Worm (Caenorhabditis elegans) whole organism, late embryonic: ENCODE measurements around the gene E02H9.13.
"Not testable (repeated sequence)": the region's sequence is repeated elsewhere in the genome, so short reads cannot be mapped to it uniquely, and the experiment has no call there.

Experiments
- ahr-1 ChIP-seq: sonication (generic microtip); optimal IDR thresholded peaks from 2 replicates; lab custom pipeline; 2016; ENCODE audit warnings: missing genetic modification characterization, missing compliant biosample characterization
- ceh-19 ChIP-seq: fragments of 200-800 bp; sonication (Bioruptor generic); optimal IDR thresholded peaks from 2 replicates; lab custom pipeline; 2018; ENCODE audit warnings: mild to moderate bottlenecking, missing genetic modification characterization, missing compliant biosample characterization
- ceh-22 ChIP-seq: sonication (generic microtip); optimal IDR thresholded peaks from 2 replicates; lab custom pipeline; 2017; ENCODE audit warnings: missing biosample characterization, missing genetic modification characterization
- ceh-24 ChIP-seq: sonication (generic microtip); optimal IDR thresholded peaks from 2 replicates; lab custom pipeline; 2016; ENCODE audit warnings: mild to moderate bottlenecking, missing genetic modification characterization, missing compliant biosample characterization
- ceh-30 ChIP-seq: fragments of 150-350 bp; optimal IDR thresholded peaks from 2 replicates; lab custom pipeline; 2014; ENCODE audit warnings: missing biosample characterization, missing genetic modification characterization
- ceh-31 ChIP-seq: sonication (generic microtip); optimal IDR thresholded peaks from 2 replicates; lab custom pipeline; 2016; ENCODE audit warnings: missing genetic modification characterization, missing compliant biosample characterization
- ceh-45 ChIP-seq: fragments of 200-800 bp; sonication (Bioruptor generic); IDR thresholded peaks from 2 replicates; pipeline ENCODE4 v1.3.6; 2022; ENCODE audit warnings: missing genetic modification reagents, missing genetic modification characterization, missing compliant biosample characterization
- che-1 ChIP-seq: sonication (generic microtip); optimal IDR thresholded peaks from 2 replicates; lab custom pipeline; 2016; ENCODE audit warnings: mild to moderate bottlenecking, missing genetic modification characterization, missing compliant biosample characterization
- dmd-4 ChIP-seq: sonication (generic microtip); optimal IDR thresholded peaks from 2 replicates; lab custom pipeline; 2016; ENCODE audit warnings: borderline replicate concordance, missing genetic modification characterization, missing compliant biosample characterization
- dve-1 ChIP-seq: sonication (generic microtip); optimal IDR thresholded peaks from 2 replicates; lab custom pipeline; 2017; ENCODE audit warnings: antibody characterized with exemption, mild to moderate bottlenecking, missing genetic modification characterization, missing compliant biosample characterization
- elt-2 ChIP-seq: sonication (generic microtip); optimal IDR thresholded peaks from 2 replicates; lab custom pipeline; 2016; ENCODE audit warnings: missing genetic modification reagents, missing genetic modification characterization, missing compliant biosample characterization
- eyg-1 ChIP-seq: sonication (generic microtip); optimal IDR thresholded peaks from 2 replicates; lab custom pipeline; 2016; ENCODE audit warnings: missing genotype, missing genetic modification characterization, missing compliant biosample characterization
- hlh-15 ChIP-seq: sonication (generic microtip); optimal IDR thresholded peaks from 2 replicates; lab custom pipeline; 2016; ENCODE audit warnings: missing genetic modification characterization, missing compliant biosample characterization
- hlh-30 ChIP-seq: sonication (generic microtip); optimal IDR thresholded peaks from 2 replicates; lab custom pipeline; 2017; ENCODE audit warnings: antibody characterized with exemption, missing genetic modification characterization, missing compliant biosample characterization; ENCODE audit not compliant: insufficient read depth
- hlh-6 ChIP-seq: sonication (generic microtip); optimal IDR thresholded peaks from 2 replicates; lab custom pipeline; 2016; ENCODE audit warnings: missing genotype, missing genetic modification characterization, missing compliant biosample characterization
- hlh-8 ChIP-seq: sonication (generic microtip); optimal IDR thresholded peaks from 2 replicates; lab custom pipeline; 2016; ENCODE audit warnings: missing genotype, missing genetic modification characterization, missing compliant biosample characterization
- lim-6 ChIP-seq: sonication (generic microtip); optimal IDR thresholded peaks from 2 replicates; lab custom pipeline; 2016; ENCODE audit warnings: missing genetic modification characterization, missing compliant biosample characterization
- lin-11 ChIP-seq: fragments of 200-800 bp; sonication (Bioruptor generic); optimal IDR thresholded peaks from 2 replicates; lab custom pipeline; 2018; ENCODE audit warnings: mild to moderate bottlenecking, missing genetic modification characterization, missing compliant biosample characterization
- madf-2 ChIP-seq: sonication (generic microtip); optimal IDR thresholded peaks from 2 replicates; lab custom pipeline; 2017; ENCODE audit warnings: missing genetic modification characterization, missing compliant biosample characterization
- nfya-1 ChIP-seq: sonication (generic microtip); optimal IDR thresholded peaks from 2 replicates; lab custom pipeline; 2017; ENCODE audit warnings: missing genetic modification characterization, mild to moderate bottlenecking, missing compliant biosample characterization, antibody characterized with exemption, moderate library complexity
- nhr-232 ChIP-seq: sonication (generic microtip); optimal IDR thresholded peaks from 2 replicates; lab custom pipeline; 2016; ENCODE audit warnings: missing genetic modification characterization, missing compliant biosample characterization
- npax-4 ChIP-seq: sonication (generic microtip); optimal IDR thresholded peaks from 2 replicates; lab custom pipeline; 2016; ENCODE audit warnings: missing genetic modification characterization, missing compliant biosample characterization
- pat-9 ChIP-seq: fragments of 200-800 bp; sonication (Bioruptor generic); optimal IDR thresholded peaks from 2 replicates; lab custom pipeline; 2018; ENCODE audit warnings: mild to moderate bottlenecking, missing genetic modification characterization, moderate library complexity, missing compliant biosample characterization
- pros-1 ChIP-seq: fragments of 150-350 bp; optimal IDR thresholded peaks from 2 replicates; lab custom pipeline; 2014; ENCODE audit warnings: missing biosample characterization, missing genetic modification reagents, missing genetic modification characterization
- ref-2 ChIP-seq: sonication (generic microtip); optimal IDR thresholded peaks from 2 replicates; lab custom pipeline; 2016; ENCODE audit warnings: missing genetic modification characterization, missing compliant biosample characterization
- rnt-1 ChIP-seq: sonication (generic microtip); optimal IDR thresholded peaks from 2 replicates; lab custom pipeline; 2016; ENCODE audit warnings: missing genetic modification characterization, missing compliant biosample characterization
- sdc-2 ChIP-seq: sonication (generic microtip); optimal IDR thresholded peaks from 2 replicates; lab custom pipeline; 2016; ENCODE audit warnings: missing genotype, missing genetic modification characterization, missing compliant biosample characterization
- sox-2 ChIP-seq: fragments of 200-800 bp; sonication (Bioruptor generic); IDR thresholded peaks from 2 replicates; pipeline ENCODE4 v1.3.6; 2022; ENCODE audit warnings: missing genetic modification reagents, missing genetic modification characterization, missing compliant biosample characterization
- syd-9 ChIP-seq: sonication (generic microtip); optimal IDR thresholded peaks from 2 replicates; lab custom pipeline; 2016; ENCODE audit warnings: mild to moderate bottlenecking, missing genetic modification characterization, moderate library complexity, missing compliant biosample characterization
- tbx-2 ChIP-seq: sonication (generic microtip); optimal IDR thresholded peaks from 2 replicates; lab custom pipeline; 2016; ENCODE audit warnings: missing genetic modification characterization, missing compliant biosample characterization
- unc-42 ChIP-seq: sonication (generic microtip); optimal IDR thresholded peaks from 2 replicates; lab custom pipeline; 2016; ENCODE audit warnings: missing genotype, missing genetic modification characterization, missing compliant biosample characterization
- unc-55 ChIP-seq: sonication (generic microtip); optimal IDR thresholded peaks from 2 replicates; lab custom pipeline; 2017; ENCODE audit warnings: missing biosample characterization, missing genetic modification reagents, missing genetic modification characterization
- unc-86 ChIP-seq: sonication (generic microtip); optimal IDR thresholded peaks from 2 replicates; lab custom pipeline; 2016; ENCODE audit warnings: missing genetic modification characterization, missing compliant biosample characterization
- ztf-16 ChIP-seq: sonication (generic microtip); optimal IDR thresholded peaks from 2 replicates; lab custom pipeline; 2017; ENCODE audit warnings: missing genetic modification characterization, missing compliant biosample characterization

E02H9.13 gene

ce11 chrIII:2471855-2472254 is 33.3 kb upstream of the E02H9.13 start:
- TF ChIP-seq madf-2 (tag; lab: Kevin White, UChicago) (no peak), elt-2 (tag; lab: Kevin White, UChicago) (peak; percentile 29), nfya-1 (peak; percentile 71), ceh-22 (tag; lab: Kevin White, UChicago) (no peak), dve-1 (tag; lab: Kevin White, UChicago) (peak; percentile 2), hlh-30 (tag; lab: Kevin White, UChicago) (peak; percentile 61), tbx-2 (peak; percentile 7)
- TF ChIP-seq, all 69 proteins: peak for 5

ce11 chrIII:2468202-2468601 is 29.7 kb upstream of the E02H9.13 start, which contains the start of the genes E02H9.9 and E02H9.1:
Gene E02H9.9 (minus strand): TSS chrIII:2468302.
Gene E02H9.1 (plus strand): TSS chrIII:2468486.
- no peak for TF ChIP-seq eyg-1
- no peak for TF ChIP-seq pat-9 (tag; lab: Kevin White, UChicago)
- TF ChIP-seq rnt-1: no peak
- TF ChIP-seq npax-4: no peak
- TF ChIP-seq dmd-4 (tag; lab: Kevin White, UChicago): no peak
- no peak for TF ChIP-seq unc-42 (tag; lab: Kevin White, UChicago)
- no peak for TF ChIP-seq unc-86 (tag; lab: Kevin White, UChicago)
- TF ChIP-seq dve-1 (tag; lab: Kevin White, UChicago): no peak
- TF ChIP-seq sox-2 (GFP tag; lab: Robert Waterston, UW): no peak

DNA sequence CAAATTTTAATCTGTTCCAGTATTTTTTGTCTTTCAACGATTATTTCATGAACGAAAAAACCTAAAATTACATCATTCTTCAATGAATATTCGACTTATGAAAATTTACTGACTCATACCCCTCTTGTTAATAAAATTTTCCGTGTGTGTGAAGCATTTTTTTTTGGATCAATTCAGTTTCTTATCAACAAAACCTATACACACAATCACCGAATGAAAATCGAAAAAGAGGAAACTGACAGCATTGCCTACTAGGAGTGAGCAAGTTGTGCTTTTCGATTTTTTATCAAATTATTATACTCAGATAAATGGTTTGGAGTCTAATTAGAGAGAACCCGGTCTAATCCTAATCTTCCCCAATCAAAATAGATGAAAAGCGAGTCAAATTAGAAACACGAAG is 20.2 kb upstream of the E02H9.13 start, which contains the start of gene E02H9.3:
Gene E02H9.3 (plus strand): TSS at position 301 of the 400 bp plus-strand sequence.
- not testable (repeated sequence) for TF ChIP-seq ref-2; pros-1 (tag; lab: Kevin White, UChicago); ceh-45
- TF ChIP-seq, all 69 proteins: peak for 0; not testable (repeated sequence) for 69

ce11 chrIII:2455456-2455855 is 16.9 kb upstream of the E02H9.13 start:
- TF ChIP-seq hlh-6 (tag; lab: Kevin White, UChicago) (peak; percentile 15), sdc-2 (peak; percentile 30), syd-9 (tag; lab: Kevin White, UChicago) (peak; percentile 16), dve-1 (tag; lab: Kevin White, UChicago) (peak; percentile 26)

DNA sequence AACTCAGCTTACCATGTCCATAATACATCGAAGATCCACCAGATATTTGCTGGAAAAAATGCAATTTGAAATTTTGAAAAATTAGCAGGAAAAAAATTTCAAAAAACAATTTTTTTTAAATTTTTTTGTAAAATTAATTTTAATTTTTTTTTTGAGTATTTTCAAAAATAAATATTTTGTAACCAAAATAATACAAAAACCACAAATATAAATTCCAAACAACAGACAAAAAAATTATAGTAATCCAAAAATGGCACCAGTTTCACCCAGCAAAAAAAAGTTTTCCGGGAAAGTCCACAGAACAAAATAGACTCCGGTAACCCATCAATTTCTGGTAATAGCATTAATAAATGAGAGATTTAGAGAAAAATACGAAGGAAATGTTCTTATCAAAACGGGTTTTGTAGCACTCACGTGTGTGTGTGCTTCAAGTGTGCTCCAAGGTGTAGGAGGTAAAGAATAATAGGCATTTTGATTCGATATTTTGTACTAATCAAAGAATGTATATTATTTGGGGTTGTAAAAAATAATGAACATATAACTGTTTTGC is 16.3 kb upstream of the E02H9.13 start, which contains the start of gene nhr-121:
Gene nhr-121 (minus strand): TSS at position 51 of the 550 bp plus-strand sequence.
- TF ChIP-seq sox-2 (GFP tag; lab: Robert Waterston, UW) (no peak), hlh-8 (no peak), sdc-2 (no peak), unc-55 (no peak), ceh-24 (tag; lab: Kevin White, UChicago) (no peak), pros-1 (tag; lab: Kevin White, UChicago) (no peak), che-1 (tag; lab: Kevin White, UChicago) (no peak), ceh-30 (no peak), hlh-6 (tag; lab: Kevin White, UChicago) (no peak), ceh-19 (no peak), ahr-1 (no peak), nhr-232 (tag; lab: Kevin White, UChicago) (no peak), tbx-2 (no peak), ceh-31 (tag; lab: Kevin White, UChicago) (no peak), lim-6 (tag; lab: Kevin White, UChicago) (no peak), lin-11 (tag; lab: Kevin White, UChicago) (no peak), madf-2 (tag; lab: Kevin White, UChicago) (no peak), hlh-15 (tag; lab: Kevin White, UChicago) (no peak), ztf-16 (tag; lab: Kevin White, UChicago) (no peak)
